Worm (Caenorhabditis elegans) whole organism, late embryonic: ENCODE results near the gene C07G1.7.

Experiments
- C38D4.7 ChIP-seq: fragments of 200-800 bp; sonication (Bioruptor generic); optimal IDR thresholded peaks from 2 replicates; lab custom pipeline; 2018; ENCODE audit warnings: mild to moderate bottlenecking, missing genetic modification characterization, moderate library complexity, missing compliant biosample characterization
- K02D7.2 ChIP-seq: sonication (generic microtip); optimal IDR thresholded peaks from 2 replicates; lab custom pipeline; 2017; ENCODE audit warnings: mild to moderate bottlenecking, missing genetic modification characterization, missing compliant biosample characterization
- K09A11.1 ChIP-seq: sonication (generic microtip); optimal IDR thresholded peaks from 2 replicates; lab custom pipeline; 2017; ENCODE audit warnings: antibody characterized with exemption, mild to moderate bottlenecking, missing genetic modification characterization, missing compliant biosample characterization; ENCODE audit not compliant: insufficient read depth
- Y22D7AL.16 ChIP-seq: sonication (generic microtip); optimal IDR thresholded peaks from 2 replicates; lab custom pipeline; 2016; ENCODE audit warnings: missing genetic modification characterization, missing compliant biosample characterization
- ahr-1 ChIP-seq: sonication (generic microtip); optimal IDR thresholded peaks from 2 replicates; lab custom pipeline; 2016; ENCODE audit warnings: missing genetic modification characterization, missing compliant biosample characterization
- ama-1 ChIP-seq: fragments of 150-350 bp; optimal IDR thresholded peaks from 2 replicates; lab custom pipeline; 2014
- ceh-14 ChIP-seq: sonication (generic microtip); optimal IDR thresholded peaks from 2 replicates; lab custom pipeline; 2016; ENCODE audit warnings: missing genotype, missing genetic modification characterization, missing compliant biosample characterization
- ceh-18 ChIP-seq: sonication (generic microtip); optimal IDR thresholded peaks from 2 replicates; lab custom pipeline; 2016; ENCODE audit warnings: missing genetic modification characterization, missing compliant biosample characterization
- ceh-2 ChIP-seq: sonication (generic microtip); optimal IDR thresholded peaks from 2 replicates; lab custom pipeline; 2016; ENCODE audit warnings: missing genotype, missing genetic modification characterization, missing compliant biosample characterization
- ceh-24 ChIP-seq: sonication (generic microtip); optimal IDR thresholded peaks from 2 replicates; lab custom pipeline; 2016; ENCODE audit warnings: mild to moderate bottlenecking, missing genetic modification characterization, missing compliant biosample characterization
- ceh-30 ChIP-seq: fragments of 150-350 bp; optimal IDR thresholded peaks from 2 replicates; lab custom pipeline; 2014; ENCODE audit warnings: missing biosample characterization, missing genetic modification characterization
- ceh-34 ChIP-seq: sonication (generic microtip); optimal IDR thresholded peaks from 2 replicates; lab custom pipeline; 2016; ENCODE audit warnings: mild to moderate bottlenecking, missing genetic modification characterization, missing compliant biosample characterization
- ceh-45 ChIP-seq: fragments of 200-800 bp; sonication (Bioruptor generic); IDR thresholded peaks from 2 replicates; pipeline ENCODE4 v1.3.6; 2022; ENCODE audit warnings: missing genetic modification reagents, missing genetic modification characterization, missing compliant biosample characterization
- ceh-6 ChIP-seq: fragments of 200-800 bp; sonication (Bioruptor generic); optimal IDR thresholded peaks from 2 replicates; lab custom pipeline; 2018; ENCODE audit warnings: mild to moderate bottlenecking, missing genetic modification characterization, missing compliant biosample characterization
- che-1 ChIP-seq: sonication (generic microtip); optimal IDR thresholded peaks from 2 replicates; lab custom pipeline; 2016; ENCODE audit warnings: mild to moderate bottlenecking, missing genetic modification characterization, missing compliant biosample characterization
- dmd-4 ChIP-seq: sonication (generic microtip); optimal IDR thresholded peaks from 2 replicates; lab custom pipeline; 2016; ENCODE audit warnings: borderline replicate concordance, missing genetic modification characterization, missing compliant biosample characterization
- eyg-1 ChIP-seq: sonication (generic microtip); optimal IDR thresholded peaks from 2 replicates; lab custom pipeline; 2016; ENCODE audit warnings: missing genotype, missing genetic modification characterization, missing compliant biosample characterization
- hlh-8 ChIP-seq: sonication (generic microtip); optimal IDR thresholded peaks from 2 replicates; lab custom pipeline; 2016; ENCODE audit warnings: missing genotype, missing genetic modification characterization, missing compliant biosample characterization
- lim-6 ChIP-seq: sonication (generic microtip); optimal IDR thresholded peaks from 2 replicates; lab custom pipeline; 2016; ENCODE audit warnings: missing genetic modification characterization, missing compliant biosample characterization
- lin-11 ChIP-seq: fragments of 200-800 bp; sonication (Bioruptor generic); optimal IDR thresholded peaks from 2 replicates; lab custom pipeline; 2018; ENCODE audit warnings: mild to moderate bottlenecking, missing genetic modification characterization, missing compliant biosample characterization
- nhr-232 ChIP-seq: sonication (generic microtip); optimal IDR thresholded peaks from 2 replicates; lab custom pipeline; 2016; ENCODE audit warnings: missing genetic modification characterization, missing compliant biosample characterization
- odd-2 ChIP-seq: sonication (generic microtip); optimal IDR thresholded peaks from 2 replicates; lab custom pipeline; 2017; ENCODE audit warnings: antibody characterized with exemption, mild to moderate bottlenecking, missing genetic modification characterization, missing compliant biosample characterization
- pha-4 ChIP-seq: fragments of 150-350 bp; optimal IDR thresholded peaks from 2 replicates; lab custom pipeline; 2018; ENCODE audit warnings: missing biosample characterization, missing genetic modification reagents, missing genetic modification characterization
- pqm-1 ChIP-seq: sonication (generic microtip); optimal IDR thresholded peaks from 2 replicates; lab custom pipeline; 2016; ENCODE audit warnings: missing genetic modification characterization, missing compliant biosample characterization
- pros-1 ChIP-seq: fragments of 150-350 bp; optimal IDR thresholded peaks from 2 replicates; lab custom pipeline; 2014; ENCODE audit warnings: missing biosample characterization, missing genetic modification reagents, missing genetic modification characterization
- ref-2 ChIP-seq: sonication (generic microtip); optimal IDR thresholded peaks from 2 replicates; lab custom pipeline; 2016; ENCODE audit warnings: missing genetic modification characterization, missing compliant biosample characterization
- sox-2 ChIP-seq: fragments of 200-800 bp; sonication (Bioruptor generic); IDR thresholded peaks from 2 replicates; pipeline ENCODE4 v1.3.6; 2022; ENCODE audit warnings: missing genetic modification reagents, missing genetic modification characterization, missing compliant biosample characterization
- sox-4 ChIP-seq: sonication (generic microtip); optimal IDR thresholded peaks from 2 replicates; lab custom pipeline; 2017; ENCODE audit warnings: mild to moderate bottlenecking, missing genetic modification characterization, inconsistent platforms, missing compliant biosample characterization
- syd-9 ChIP-seq: sonication (generic microtip); optimal IDR thresholded peaks from 2 replicates; lab custom pipeline; 2016; ENCODE audit warnings: mild to moderate bottlenecking, missing genetic modification characterization, moderate library complexity, missing compliant biosample characterization
- unc-3 ChIP-seq, 2 experiments: fragments of 200-800 bp in 1 of 2; sonication (Bioruptor generic) in 1 of 2; sonication (generic microtip) in 1 of 2; conservative IDR thresholded peaks in 1 of 2; optimal IDR thresholded peaks in 1 of 2; 2 replicates each; pipeline versions ENCODE4 v1.3.6 to Lab custom; 2016 to 2022; ENCODE audit warnings: missing compliant biosample characterization in 2 of 2, missing genetic modification characterization in 2 of 2, missing genetic modification reagents in 1 of 2
- unc-42 ChIP-seq: sonication (generic microtip); optimal IDR thresholded peaks from 2 replicates; lab custom pipeline; 2016; ENCODE audit warnings: missing genotype, missing genetic modification characterization, missing compliant biosample characterization
- ztf-16 ChIP-seq: sonication (generic microtip); optimal IDR thresholded peaks from 2 replicates; lab custom pipeline; 2017; ENCODE audit warnings: missing genetic modification characterization, missing compliant biosample characterization

C07G1.7 gene

ce11 chrIV:8244112-8244511 lies 32.5 kb upstream of the C07G1.7 start, which contains the start of gene T09A12.1:
Gene T09A12.1, plus strand, starts transcription at chrIV:8244412.
- TF ChIP-seq ceh-24 (tag; lab: Kevin White, UChicago) (no peak), ahr-1 (tag; lab: Kevin White, UChicago) (no peak), lin-11 (tag; lab: Kevin White, UChicago) (no peak), Y22D7AL.16 (no peak)

- TF ChIP-seq sox-4 (tag; lab: Kevin White, UChicago) (no peak), lin-11 (tag; lab: Kevin White, UChicago) (no peak), ref-2 (tag; lab: Kevin White, UChicago) (no peak), K09A11.1 (tag; lab: Kevin White, UChicago) (no peak), ceh-34 (no peak), pha-4 (tag; lab: Kevin White, UChicago) (no peak)
- TF ChIP-seq, all 69 proteins: peak for 0
These were observed 32.0 kb upstream of the C07G1.7 start, which contains the start of gene T09A12.8 for ce11 chrIV:8243599-8243998. Gene T09A12.8, minus strand, starts transcription at chrIV:8243699.

ce11 chrIV:8243170-8243569 lies 31.5 kb upstream of the C07G1.7 start:
- TF ChIP-seq odd-2 (no peak), unc-42 (tag; lab: Kevin White, UChicago) (no peak), ceh-34 (no peak), che-1 (no peak), pros-1 (tag; lab: Kevin White, UChicago) (no peak), nhr-232 (no peak), ceh-18 (no peak)
- TF ChIP-seq, all 69 proteins: peak for 0

ce11 chrIV:8241312-8241833 lies 29.7 kb upstream of the C07G1.7 start:
- TF ChIP-seq lim-6 = no peak
- TF ChIP-seq dmd-4 = no peak
- TF ChIP-seq ztf-16 = no peak
- TF ChIP-seq ama-1 (lab: Kevin White, UChicago) = no peak

ce11 chrIV:8239584-8239983 lies 27.9 kb upstream of the C07G1.7 start:
- TF ChIP-seq unc-3 (GFP tag; conservative IDR thresholded peaks at IDR 0.05; lab: Robert Waterston, UW) = no peak
- TF ChIP-seq unc-3 (tag; optimal IDR thresholded peaks at IDR 0.05; lab: Kevin White, UChicago) = no peak
- no peak for TF ChIP-seq ceh-34
- no peak for TF ChIP-seq ceh-30 (tag; lab: Kevin White, UChicago)
- no peak for TF ChIP-seq K09A11.1 (tag; lab: Kevin White, UChicago)
- TF ChIP-seq che-1 = no peak
- no peak for TF ChIP-seq hlh-8 (tag; lab: Kevin White, UChicago)
- TF ChIP-seq K02D7.2 (tag; lab: Kevin White, UChicago) = no peak
- no peak for TF ChIP-seq ceh-45 (GFP tag; lab: Robert Waterston, UW)
- no peak for TF ChIP-seq ztf-16
- TF ChIP-seq pqm-1 = no peak
- no peak for TF ChIP-seq odd-2
- no peak for TF ChIP-seq syd-9
- no peak for TF ChIP-seq ceh-2 (tag; lab: Kevin White, UChicago)
- TF ChIP-seq C38D4.7 (GFP tag; lab: Kevin White, UChicago) = no peak
- TF ChIP-seq ceh-14 (tag; lab: Kevin White, UChicago) = no peak

ce11 chrIV:8236502-8236901 lies 24.9 kb upstream of the C07G1.7 start, which contains the start of gene nhr-66:
Gene nhr-66, minus strand, starts transcription at chrIV:8236602.
- TF ChIP-seq syd-9 = no peak
- no peak for TF ChIP-seq ceh-6 (GFP tag; lab: Kevin White, UChicago)
- no peak for TF ChIP-seq C38D4.7 (GFP tag; lab: Kevin White, UChicago)
- TF ChIP-seq sox-2 (GFP tag; lab: Robert Waterston, UW) = no peak
- TF ChIP-seq eyg-1 (tag; lab: Kevin White, UChicago) = no peak
